Worm (Caenorhabditis elegans) whole organism, midembryonic: Measurements from ENCODE around the gene nspg-3.

Experiments used
- ref-1 ChIP-seq: fragments of 200-800 bp; sonication (Bioruptor generic); conservative IDR thresholded peaks from 2 replicates; pipeline ENCODE4 v1.3.6; 2022; ENCODE audit warnings: missing genetic modification reagents, missing genetic modification characterization, missing compliant biosample characterization
- ztf-29 ChIP-seq: fragments of 200-800 bp; sonication (Bioruptor generic); IDR thresholded peaks from 2 replicates; pipeline ENCODE4 v1.3.6; 2022; ENCODE audit warnings: missing genetic modification reagents, missing genetic modification characterization, missing compliant biosample characterization

ce11 chrII:6049546-6049945 is 42.0 kb upstream of the nspg-3 start:
- no peak for TF ChIP-seq ref-1
- no peak for TF ChIP-seq ztf-29 (GFP tag; lab: Robert Waterston, UW)
